Fruit fly (Drosophila melanogaster): ENCODE results near the gene Es2.

Es2 gene

dm6 chrX:8450214-8450904, 10.9 kb upstream of the Es2 start (continued):
- TF ChIP-seq CG18476 (GFP tag; optimal IDR thresholded peaks at IDR 0.05) (no peak), H2.0 (GFP tag; IDR thresholded peaks at IDR 0.05) (no peak), lola (GFP tag; optimal IDR thresholded peaks at IDR 0.05) (no peak), Poxn (GFP tag; IDR thresholded peaks at IDR 0.05) (no peak), CG10209 (GFP tag; optimal IDR thresholded peaks at IDR 0.05) (no peak), CG11247 (GFP tag; IDR thresholded peaks at IDR 0.05) (no peak), E2f2 (GFP tag; IDR thresholded peaks at IDR 0.05) (0 out of 2 replicates have a peak, but pooled peaks have one; percentile 17), fd64A (GFP tag; optimal IDR thresholded peaks at IDR 0.05) (no peak), lilli (GFP tag; optimal IDR thresholded peaks at IDR 0.05) (peak; percentile 4), aop (GFP tag; IDR thresholded peaks at IDR 0.05) (no peak), Spps (tag; optimal IDR thresholded peaks at IDR 0.05) (no peak), Trl (optimal IDR thresholded peaks at IDR 0.05) (no peak), Trl (GFP tag; optimal IDR thresholded peaks at IDR 0.05) (no peak), pb (GFP tag; optimal IDR thresholded peaks at IDR 0.05) (no peak), CG1832 (GFP tag; optimal IDR thresholded peaks at IDR 0.05) (no peak), CG10267 (tag; optimal IDR thresholded peaks at IDR 0.05) (no peak), HmgZ (tag; optimal IDR thresholded peaks at IDR 0.05) (no peak), dati (GFP tag; IDR thresholded peaks at IDR 0.05) (no peak), Taf1 (GFP tag; IDR thresholded peaks at IDR 0.05) (no peak), CG13123 (GFP tag; optimal IDR thresholded peaks at IDR 0.05) (no peak), Xbp1 (GFP tag; optimal IDR thresholded peaks at IDR 0.05) (no peak), CG14014 (GFP tag; IDR thresholded peaks at IDR 0.05) (no peak), CG15479 (GFP tag; optimal IDR thresholded peaks at IDR 0.05) (no peak), otp (GFP tag; IDR thresholded peaks at IDR 0.05) (no peak), CG4854 (GFP tag; optimal IDR thresholded peaks at IDR 0.05) (no peak), Mad (GFP tag; optimal IDR thresholded peaks at IDR 0.05) (no peak), lab (GFP tag; optimal IDR thresholded peaks at IDR 0.05) (peak; percentile 8), Xrp1 (GFP tag; IDR thresholded peaks at IDR 0.05) (no peak), Chrac-16 (GFP tag; optimal IDR thresholded peaks at IDR 0.05) (no peak), Med (GFP tag) (peak; percentile 21), sob (GFP tag; IDR thresholded peaks at IDR 0.05) (no peak), HmgD (GFP tag; optimal IDR thresholded peaks at IDR 0.05) (no peak), CG17802 (tag; optimal IDR thresholded peaks at IDR 0.05) (no peak), caup (GFP tag; optimal IDR thresholded peaks at IDR 0.05; ENCODE audit: severe bottlenecking) (no peak), pum (GFP tag; optimal IDR thresholded peaks at IDR 0.05) (no peak), CG2875 (GFP tag; optimal IDR thresholded peaks at IDR 0.05) (no peak), CG8765 (GFP tag; IDR thresholded peaks at IDR 0.05) (no peak), ap (GFP tag; IDR thresholded peaks at IDR 0.05) (no peak), Sox100B (GFP tag; optimal IDR thresholded peaks at IDR 0.05) (no peak), CG12219 (GFP tag; optimal IDR thresholded peaks at IDR 0.05) (no peak), CG2116 (GFP tag; optimal IDR thresholded peaks at IDR 0.05) (no peak), CG14965 (GFP tag; optimal IDR thresholded peaks at IDR 0.05; ENCODE audit: borderline replicate concordance) (no peak), CG13624 (GFP tag; optimal IDR thresholded peaks at IDR 0.05) (no peak), Vsx1 (GFP tag; optimal IDR thresholded peaks at IDR 0.05) (no peak), CG9932 (GFP tag; IDR thresholded peaks at IDR 0.05) (0 out of 2 replicates have a peak, but pooled peaks have one; percentile 18), wdn (GFP tag; IDR thresholded peaks at IDR 0.05) (no peak), tup (GFP tag; optimal IDR thresholded peaks at IDR 0.05) (no peak), ssp (GFP tag; IDR thresholded peaks at IDR 0.05) (no peak), Stat92E (GFP tag; optimal IDR thresholded peaks at IDR 0.05) (no peak), CG2678 (tag; optimal IDR thresholded peaks at IDR 0.05) (peak; percentile 24), chif (GFP tag; optimal IDR thresholded peaks at IDR 0.05) (no peak)
